Fruit fly (Drosophila melanogaster): ENCODE results near the gene Hmgcr.

Gene Hmgcr

DNA sequence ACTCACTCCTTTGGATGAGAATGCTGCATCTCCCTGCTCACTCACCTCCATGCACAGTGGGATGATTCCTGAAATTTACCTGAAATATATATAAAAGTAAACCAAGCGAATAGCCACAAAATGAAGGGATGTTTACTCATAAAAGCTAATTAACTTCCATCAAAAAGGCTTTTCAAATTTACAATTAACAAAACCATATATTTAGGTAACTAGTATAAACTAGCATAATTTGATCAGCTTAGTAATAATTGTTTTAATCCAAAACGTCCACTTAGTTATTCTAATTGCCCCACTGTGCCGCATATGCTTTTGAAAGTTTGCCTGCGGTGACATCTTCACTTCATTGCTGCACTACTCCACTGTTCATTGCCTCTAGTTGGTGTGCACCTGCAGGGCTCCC, 50.8 kb downstream of the Hmgcr start (continued):
- TF ChIP-seq Hr4 (GFP tag; optimal IDR thresholded peaks at IDR 0.05) (peak; percentile 90), lz (GFP tag; optimal IDR thresholded peaks at IDR 0.05) (peak; percentile 77), vri (GFP tag; optimal IDR thresholded peaks at IDR 0.05) (peak; percentile 11), Gug (GFP tag; IDR thresholded peaks at IDR 0.05) (peak; percentile 69), CG15336 (GFP tag; IDR thresholded peaks at IDR 0.05) (peak; percentile 89), Lpt (GFP tag; optimal IDR thresholded peaks at IDR 0.05) (peak; percentile 83), Ets96B (tag; optimal IDR thresholded peaks at IDR 0.05) (peak; percentile 90), CG16779 (tag; optimal IDR thresholded peaks at IDR 0.05) (peak; percentile 71)

DNA sequence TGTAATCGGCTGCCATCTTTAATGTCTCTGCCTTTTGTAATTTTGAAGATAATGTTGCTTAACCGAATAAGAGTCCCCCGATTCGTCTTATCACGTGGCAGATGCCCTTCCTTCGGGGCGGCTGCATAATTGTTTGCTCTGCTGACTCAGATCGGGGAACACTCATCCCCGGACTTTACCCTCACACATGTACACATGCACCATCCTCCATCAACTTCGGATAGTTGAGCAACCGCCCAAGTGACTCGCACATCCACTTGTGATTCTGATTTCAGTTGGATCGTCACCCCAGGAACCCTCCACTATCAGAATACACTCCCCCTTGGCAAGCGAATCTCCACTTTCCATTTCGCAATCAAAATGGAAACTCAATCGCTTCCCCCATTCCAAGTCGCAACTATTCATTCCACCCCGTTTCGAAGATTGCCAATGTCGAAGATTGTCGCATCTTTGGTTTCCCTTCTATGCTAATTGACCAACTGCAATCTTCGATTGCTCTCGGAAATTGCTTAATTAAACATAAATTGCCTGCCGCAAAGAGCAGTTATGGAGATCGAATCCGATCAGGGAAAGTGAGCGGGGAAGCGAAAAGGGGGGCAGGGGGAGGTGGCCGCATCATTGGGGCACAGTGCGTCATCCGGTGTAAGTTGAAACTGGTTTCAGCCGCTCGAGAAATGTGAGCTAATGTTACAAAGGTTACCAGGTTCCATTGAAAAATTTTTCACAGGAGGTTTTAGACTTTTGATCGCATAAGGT, 52.0 kb downstream of the Hmgcr start:
- TF ChIP-seq CG11294 (GFP tag; IDR thresholded peaks at IDR 0.05) (no peak), CG6808 (GFP tag; optimal IDR thresholded peaks at IDR 0.05) (peak; percentile 55), CG10631 (GFP tag; optimal IDR thresholded peaks at IDR 0.05) (no peak), CG8632 (GFP tag; optimal IDR thresholded peaks at IDR 0.05) (no peak), ss (GFP tag; optimal IDR thresholded peaks at IDR 0.05) (peak; percentile 36 to 56), Smox (GFP tag; optimal IDR thresholded peaks at IDR 0.05) (no peak), Eip75B (GFP tag; optimal IDR thresholded peaks at IDR 0.05) (no peak), Eip78C (GFP tag) (no peak), CG15336 (GFP tag; IDR thresholded peaks at IDR 0.05) (no peak), svp (GFP tag) (no peak), CG6163 (GFP tag; IDR thresholded peaks at IDR 0.05) (no peak), CG3032 (tag; optimal IDR thresholded peaks at IDR 0.05) (no peak), lz (GFP tag; optimal IDR thresholded peaks at IDR 0.05) (no peak), salr (GFP tag; optimal IDR thresholded peaks at IDR 0.05) (no peak), Sox102F (GFP tag; optimal IDR thresholded peaks at IDR 0.05) (no peak), Sox14 (GFP tag; optimal IDR thresholded peaks at IDR 0.05) (no peak), fkh (GFP tag; optimal IDR thresholded peaks at IDR 0.05) (no peak), CG16779 (tag; optimal IDR thresholded peaks at IDR 0.05) (no peak), topi (GFP tag; optimal IDR thresholded peaks at IDR 0.05) (no peak), CG3919 (GFP tag; optimal IDR thresholded peaks at IDR 0.05) (peak; percentile 16), CG11902 (GFP tag; optimal IDR thresholded peaks at IDR 0.05) (no peak), CG6792 (GFP tag; optimal IDR thresholded peaks at IDR 0.05) (no peak), dac (GFP tag; optimal IDR thresholded peaks at IDR 0.05) (no peak), CG4318 (GFP tag; optimal IDR thresholded peaks at IDR 0.05) (no peak), Hr38 (GFP tag; optimal IDR thresholded peaks at IDR 0.05) (no peak), Hr4 (GFP tag; optimal IDR thresholded peaks at IDR 0.05) (no peak), eg (GFP tag; IDR thresholded peaks at IDR 0.05) (no peak), fd59A (GFP tag; optimal IDR thresholded peaks at IDR 0.05) (no peak), CG9139 (GFP tag; optimal IDR thresholded peaks at IDR 0.05) (peak; percentile 20), net (GFP tag; optimal IDR thresholded peaks at IDR 0.05) (no peak), pdm3 (GFP tag; optimal IDR thresholded peaks at IDR 0.05) (no peak), CG31627 (GFP tag; optimal IDR thresholded peaks at IDR 0.05) (no peak), CG8319 (GFP tag; optimal IDR thresholded peaks at IDR 0.05) (no peak), fd85E (GFP tag; optimal IDR thresholded peaks at IDR 0.05) (no peak), esn (GFP tag; optimal IDR thresholded peaks at IDR 0.05) (no peak), Blimp-1 (GFP tag; optimal IDR thresholded peaks at IDR 0.05) (peak; percentile 91), CG10669 (GFP tag; optimal IDR thresholded peaks at IDR 0.05) (no peak), CG34406 (GFP tag; optimal IDR thresholded peaks at IDR 0.05) (no peak), Ets96B (tag; optimal IDR thresholded peaks at IDR 0.05) (no peak), CG32006 (GFP tag; optimal IDR thresholded peaks at IDR 0.05) (no peak), spab (GFP tag; optimal IDR thresholded peaks at IDR 0.05) (peak; percentile 26), CG6854 (GFP tag; optimal IDR thresholded peaks at IDR 0.05) (no peak), Gug (GFP tag; IDR thresholded peaks at IDR 0.05) (no peak), cyc (GFP tag; optimal IDR thresholded peaks at IDR 0.05) (no peak), CG6276 (GFP tag; optimal IDR thresholded peaks at IDR 0.05) (peak; percentile 38), Eip93F (GFP tag; optimal IDR thresholded peaks at IDR 0.05) (no peak), Ets21C (GFP tag; optimal IDR thresholded peaks at IDR 0.05) (no peak)
